Fruit fly (Drosophila melanogaster) whole organism, embryonic: Measurements from ENCODE around the gene Zif.

Experiments used
- B-H2 ChIP-seq: fragments of 200-800 bp; sonication (Bioruptor generic); optimal IDR thresholded peaks from 2 replicates; lab custom pipeline; 2018; ENCODE audit warnings: missing biosample characterization, mild to moderate bottlenecking, missing genetic modification characterization
- CG10654 ChIP-seq: fragments of 200-800 bp; sonication (Bioruptor generic); optimal IDR thresholded peaks from 2 replicates; lab custom pipeline; 2016; ENCODE audit warnings: missing biosample characterization, missing genetic modification characterization
- CG10959 ChIP-seq: fragments of 200-800 bp; sonication (Bioruptor generic); IDR thresholded peaks from 2 replicates; pipeline ENCODE4 v1.3.6; 2022; ENCODE audit warnings: missing biosample characterization, missing genetic modification characterization
- CG11723 ChIP-seq: fragments of 200-800 bp; sonication (Bioruptor generic); optimal IDR thresholded peaks from 2 replicates; lab custom pipeline; 2017; ENCODE audit warnings: missing biosample characterization, mild to moderate bottlenecking, missing genetic modification characterization
- CG13775 ChIP-seq: fragments of 200-800 bp; sonication (Bioruptor generic); optimal IDR thresholded peaks from 3 replicates; lab custom pipeline; 2017; ENCODE audit warnings: missing biosample characterization, mild to moderate bottlenecking, missing genetic modification characterization
- CG15479 ChIP-seq: fragments of 200-800 bp; sonication (Bioruptor generic); optimal IDR thresholded peaks from 3 replicates; lab custom pipeline; 2019; ENCODE audit warnings: missing biosample characterization, mild to moderate bottlenecking, missing genetic modification characterization, moderate library complexity
- CG1602 ChIP-seq: fragments of 200-800 bp; sonication (Bioruptor generic); optimal IDR thresholded peaks from 3 replicates; lab custom pipeline; 2016; ENCODE audit warnings: missing biosample characterization, missing genetic modification characterization
- CG1647 ChIP-seq: fragments of 200-800 bp; sonication (Bioruptor generic); optimal IDR thresholded peaks from 3 replicates; lab custom pipeline; 2016; ENCODE audit warnings: missing biosample characterization, missing genetic modification characterization
- CG18599 ChIP-seq: fragments of 200-800 bp; sonication (Bioruptor generic); optimal IDR thresholded peaks from 3 replicates; lab custom pipeline; 2017; ENCODE audit warnings: missing biosample characterization, missing genetic modification characterization, mild to moderate bottlenecking, moderate library complexity, missing genetic modification reagents
- CG2116 ChIP-seq: fragments of 200-800 bp; sonication (Bioruptor generic); optimal IDR thresholded peaks from 3 replicates; lab custom pipeline; 2018; ENCODE audit warnings: missing biosample characterization, mild to moderate bottlenecking, missing genetic modification characterization
- CG2875 ChIP-seq: fragments of 200-800 bp; sonication (Bioruptor generic); optimal IDR thresholded peaks from 2 replicates; lab custom pipeline; 2017; ENCODE audit warnings: missing biosample characterization, mild to moderate bottlenecking, missing genetic modification characterization, missing genetic modification reagents
- CG31365 ChIP-seq: fragments of 200-800 bp; sonication (Bioruptor generic); optimal IDR thresholded peaks from 2 replicates; lab custom pipeline; 2018; ENCODE audit warnings: missing biosample characterization, mild to moderate bottlenecking, missing genetic modification characterization
- CG3163 ChIP-seq: fragments of 200-800 bp; sonication (Bioruptor generic); optimal IDR thresholded peaks from 3 replicates; lab custom pipeline; 2016; ENCODE audit warnings: missing biosample characterization, missing genetic modification characterization
- CG3407 ChIP-seq: fragments of 200-800 bp; sonication (Bioruptor generic); optimal IDR thresholded peaks from 2 replicates; lab custom pipeline; 2018; ENCODE audit warnings: missing biosample characterization, mild to moderate bottlenecking, missing genetic modification characterization
- CG7357 ChIP-seq: fragments of 200-800 bp; sonication (Bioruptor generic); IDR thresholded peaks from 3 replicates; pipeline ENCODE4 v1.3.6; 2022; ENCODE audit warnings: missing biosample characterization, missing genetic modification characterization
- CG7987 ChIP-seq: fragments of 200-800 bp; sonication (Bioruptor generic); optimal IDR thresholded peaks from 2 replicates; lab custom pipeline; 2018; ENCODE audit warnings: missing biosample characterization, mild to moderate bottlenecking, missing genetic modification characterization, moderate library complexity
- CG9215 ChIP-seq: fragments of 200-800 bp; sonication (Bioruptor generic); IDR thresholded peaks from 2 replicates; pipeline ENCODE4 v1.3.6; 2022; ENCODE audit warnings: missing biosample characterization, missing genetic modification characterization
- CG9609 ChIP-seq: fragments of 200-800 bp; sonication (Bioruptor generic); optimal IDR thresholded peaks from 3 replicates; lab custom pipeline; 2016; ENCODE audit warnings: missing biosample characterization, missing genetic modification characterization
- CG9876 ChIP-seq: fragments of 200-800 bp; sonication (Bioruptor generic); optimal IDR thresholded peaks from 2 replicates; lab custom pipeline; 2016; ENCODE audit warnings: missing biosample characterization, missing genetic modification characterization
- Dad ChIP-seq: fragments of 200-800 bp; sonication (Bioruptor generic); optimal IDR thresholded peaks from 3 replicates; lab custom pipeline; 2016; ENCODE audit warnings: missing biosample characterization, missing genetic modification characterization
- Deaf1 ChIP-seq: fragments of 200-800 bp; optimal IDR thresholded peaks from 3 replicates; lab custom pipeline; 2019; ENCODE audit warnings: missing biosample characterization, mild to moderate bottlenecking, missing genetic modification characterization, moderate library complexity
- Doc2 ChIP-seq: fragments of 200-800 bp; sonication (Bioruptor generic); IDR thresholded peaks from 2 replicates; pipeline ENCODE4 v1.3.6; 2022; ENCODE audit warnings: missing biosample characterization, missing genetic modification characterization
- Dref ChIP-seq: fragments of 200-800 bp; sonication (Bioruptor generic); IDR thresholded peaks from 2 replicates; pipeline ENCODE4 v1.3.6; 2022; ENCODE audit warnings: missing biosample characterization, missing genetic modification characterization
- Ets97D ChIP-seq: fragments of 200-800 bp; sonication (Bioruptor generic); optimal IDR thresholded peaks from 3 replicates; lab custom pipeline; 2016; ENCODE audit warnings: missing biosample characterization, missing genetic modification characterization
- Fer2 ChIP-seq: fragments of 200-800 bp; sonication (Bioruptor generic); optimal IDR thresholded peaks from 2 replicates; lab custom pipeline; 2018; ENCODE audit warnings: missing biosample characterization, mild to moderate bottlenecking, missing genetic modification characterization, moderate library complexity
- Hr39 ChIP-seq: fragments of >200 bp; optimal IDR thresholded peaks from 2 replicates; lab custom pipeline; 2017
- NC2β ChIP-seq: fragments of 200-800 bp; sonication (Bioruptor generic); optimal IDR thresholded peaks from 2 replicates; lab custom pipeline; 2016; ENCODE audit warnings: missing biosample characterization, missing genetic modification characterization
- NK7.1 ChIP-seq: fragments of 200-800 bp; sonication (Bioruptor generic); optimal IDR thresholded peaks from 3 replicates; lab custom pipeline; 2016; ENCODE audit warnings: missing biosample characterization, missing genetic modification characterization
- Nf-YA ChIP-seq: fragments of 200-800 bp; sonication (Bioruptor generic); IDR thresholded peaks from 2 replicates; pipeline ENCODE4 v1.3.6; 2022; ENCODE audit warnings: missing biosample characterization, missing genetic modification characterization
- Optix ChIP-seq: fragments of 200-800 bp; sonication (Bioruptor generic); IDR thresholded peaks from 3 replicates; pipeline ENCODE4 v1.3.6; 2022; ENCODE audit warnings: missing biosample characterization, missing genetic modification characterization
- Sin3A ChIP-seq: fragments of >200 bp; optimal IDR thresholded peaks from 2 replicates; lab custom pipeline; 2018
- Sry-β ChIP-seq: fragments of 200-800 bp; sonication (Bioruptor generic); optimal IDR thresholded peaks from 2 replicates; lab custom pipeline; 2018; ENCODE audit warnings: missing biosample characterization, mild to moderate bottlenecking, missing genetic modification characterization, moderate library complexity
- Usf ChIP-seq: fragments of 200-800 bp; sonication (Bioruptor generic); optimal IDR thresholded peaks from 2 replicates; lab custom pipeline; 2017; ENCODE audit warnings: missing genotype, missing biosample characterization, missing genetic modification characterization
- ato ChIP-seq: fragments of 200-800 bp; sonication (Bioruptor generic); IDR thresholded peaks from 2 replicates; pipeline ENCODE4 v1.3.6; 2022; ENCODE audit warnings: missing biosample characterization, missing genetic modification characterization; ENCODE audit not compliant: partially characterized antibody
- bigmax ChIP-seq: fragments of 200-800 bp; sonication (Bioruptor generic); optimal IDR thresholded peaks from 2 replicates; lab custom pipeline; 2018; ENCODE audit warnings: missing biosample characterization, mild to moderate bottlenecking, missing genetic modification characterization
- cad ChIP-seq: fragments of >200 bp; optimal IDR thresholded peaks from 2 replicates; lab custom pipeline; 2017; ENCODE audit warnings: missing biosample characterization, missing genetic modification characterization
- chinmo ChIP-seq: fragments of 200-800 bp; sonication (Bioruptor generic); IDR thresholded peaks from 4 replicates; pipeline ENCODE4 v1.3.6; 2022; ENCODE audit warnings: missing biosample characterization, missing genetic modification characterization; ENCODE audit not compliant: partially characterized antibody
- cwo ChIP-seq: fragments of 200-800 bp; sonication (Bioruptor generic); optimal IDR thresholded peaks from 3 replicates; lab custom pipeline; 2017; ENCODE audit warnings: missing biosample characterization, missing genetic modification characterization, mild to moderate bottlenecking, moderate library complexity, missing genetic modification reagents
- dysf ChIP-seq: fragments of 200-800 bp; sonication (Bioruptor generic); IDR thresholded peaks from 3 replicates; pipeline ENCODE4 v1.3.6; 2022; ENCODE audit warnings: missing biosample characterization, missing genetic modification characterization
- fd64A ChIP-seq: fragments of 200-800 bp; sonication (Bioruptor generic); optimal IDR thresholded peaks from 3 replicates; lab custom pipeline; 2018; ENCODE audit warnings: missing biosample characterization, mild to moderate bottlenecking, missing genetic modification characterization
- inv ChIP-seq: fragments of 200-800 bp; sonication (Bioruptor generic); IDR thresholded peaks from 2 replicates; pipeline ENCODE4 v1.3.6; 2022; ENCODE audit warnings: missing biosample characterization, missing genetic modification characterization; ENCODE audit not compliant: partially characterized antibody
- knrl ChIP-seq: fragments of 200-800 bp; sonication (Bioruptor generic); IDR thresholded peaks from 3 replicates; pipeline ENCODE4 v1.3.6; 2022; ENCODE audit warnings: missing biosample characterization, missing genetic modification characterization; ENCODE audit not compliant: partially characterized antibody
- lilli ChIP-seq: fragments of 200-800 bp; sonication (Bioruptor generic); optimal IDR thresholded peaks from 3 replicates; lab custom pipeline; 2016; ENCODE audit warnings: missing biosample characterization, missing genetic modification characterization
- mam ChIP-seq: fragments of 200-800 bp; sonication (Bioruptor generic); optimal IDR thresholded peaks from 3 replicates; lab custom pipeline; 2016; ENCODE audit warnings: missing biosample characterization, missing genetic modification characterization
- mld ChIP-seq: fragments of 200-800 bp; sonication (Bioruptor generic); IDR thresholded peaks from 3 replicates; pipeline ENCODE4 v1.3.6; 2022; ENCODE audit warnings: missing biosample characterization, missing genetic modification characterization; ENCODE audit not compliant: partially characterized antibody
- nerfin-1 ChIP-seq: fragments of 200-800 bp; sonication (Bioruptor generic); optimal IDR thresholded peaks from 3 replicates; lab custom pipeline; 2019; ENCODE audit warnings: missing biosample characterization, mild to moderate bottlenecking, missing genetic modification characterization, moderate library complexity
- oc ChIP-seq: fragments of 200-800 bp; sonication (Bioruptor generic); optimal IDR thresholded peaks from 2 replicates; lab custom pipeline; 2018; ENCODE audit warnings: missing biosample characterization, mild to moderate bottlenecking, missing genetic modification characterization, moderate library complexity
- repo ChIP-seq: fragments of 200-800 bp; sonication (Bioruptor generic); optimal IDR thresholded peaks from 2 replicates; lab custom pipeline; 2016; ENCODE audit warnings: missing biosample characterization, missing genetic modification characterization
- sisA ChIP-seq: fragments of 200-800 bp; sonication (Bioruptor generic); IDR thresholded peaks from 2 replicates; pipeline ENCODE4 v1.3.6; 2022; ENCODE audit warnings: missing biosample characterization, missing genetic modification characterization
- sqz ChIP-seq: fragments of 200-800 bp; sonication (Bioruptor generic); optimal IDR thresholded peaks from 3 replicates; lab custom pipeline; 2018; ENCODE audit warnings: missing biosample characterization, mild to moderate bottlenecking, missing genetic modification characterization
- unc-4 ChIP-seq: fragments of 200-800 bp; sonication (Bioruptor generic); IDR thresholded peaks from 2 replicates; pipeline ENCODE4 v1.3.6; 2022; ENCODE audit warnings: missing biosample characterization, missing genetic modification characterization; ENCODE audit not compliant: partially characterized antibody

The Zif gene

dm6 chr3R:6416242-6416641 is 40.6 kb upstream of the Zif start (continued):
- TF ChIP-seq CG7987, result peak; percentile 42
- peak; percentile 85 for TF ChIP-seq dysf (GFP tag; lab: Robert Waterston, UW)
- no peak for TF ChIP-seq ato (GFP tag; lab: Robert Waterston, UW)
- peak; percentile 58 for TF ChIP-seq CG10959 (GFP tag; lab: Robert Waterston, UW)
- peak; percentile 75 for TF ChIP-seq mam (GFP tag; lab: Kevin White, UChicago)
- no peak for TF ChIP-seq cad (GFP tag; lab: Kevin White, UChicago)
- TF ChIP-seq Usf, result peak; percentile 51
- TF ChIP-seq CG15479 (GFP tag; lab: Kevin White, UChicago), result no peak
- TF ChIP-seq Hr39 (lab: Kevin White, UChicago), result no peak
- TF ChIP-seq unc-4 (GFP tag; lab: Robert Waterston, UW), result no peak
- TF ChIP-seq NC2β (GFP tag; lab: Kevin White, UChicago), result peak; percentile 34
- peak; percentile 78 for TF ChIP-seq sisA (GFP tag; lab: Robert Waterston, UW)
- peak; percentile 54 for TF ChIP-seq CG13775
- TF ChIP-seq inv (GFP tag; lab: Robert Waterston, UW), result no peak
- no peak for TF ChIP-seq knrl (GFP tag; lab: Robert Waterston, UW)
- TF ChIP-seq NK7.1, result peak; percentile 76
- TF ChIP-seq CG9215 (GFP tag; lab: Robert Waterston, UW), result peak; percentile 72
- no peak for TF ChIP-seq chinmo (GFP tag; lab: Robert Waterston, UW)
- TF ChIP-seq CG1602, result peak; percentile 54
- TF ChIP-seq Nf-YA (GFP tag; lab: Robert Waterston, UW), result peak; percentile 64; the same call in 1 of the 2 replicates
- peak; percentile 61 for TF ChIP-seq Deaf1 (tag; lab: Kevin White, UChicago)
- no peak for TF ChIP-seq bigmax (GFP tag; lab: Kevin White, UChicago)
- TF ChIP-seq CG10654 (GFP tag; lab: Kevin White, UChicago), result peak; percentile 71
- TF ChIP-seq Optix (GFP tag; lab: Robert Waterston, UW), result peak; percentile 77; the same call in 2 of the 3 replicates
- TF ChIP-seq sqz (GFP tag; lab: Kevin White, UChicago), result no peak
- peak; percentile 78 for TF ChIP-seq Dad
- peak; percentile 44; the same call in 1 of the 2 replicates for TF ChIP-seq Doc2 (GFP tag; lab: Robert Waterston, UW)
- peak; percentile 46 for TF ChIP-seq CG1647 (GFP tag; lab: Kevin White, UChicago)
- TF ChIP-seq CG9876 (GFP tag; lab: Kevin White, UChicago), result peak; percentile 59
- TF ChIP-seq CG9609 (GFP tag; lab: Kevin White, UChicago), result peak; percentile 71
- peak; percentile 63 for TF ChIP-seq Fer2 (tag; lab: Kevin White, UChicago)
- no peak for TF ChIP-seq fd64A
- TF ChIP-seq oc (tag; lab: Kevin White, UChicago), result peak; percentile 3
- TF ChIP-seq cwo (GFP tag; lab: Kevin White, UChicago), result peak; percentile 85
- TF ChIP-seq mld (GFP tag; lab: Robert Waterston, UW), result no peak
- peak; percentile 22 for TF ChIP-seq nerfin-1
- peak; percentile 60 for TF ChIP-seq CG31365
- peak; percentile 52 for TF ChIP-seq CG2875
- peak; percentile 85 for TF ChIP-seq lilli (GFP tag; lab: Kevin White, UChicago)
- TF ChIP-seq CG3163 (GFP tag; lab: Kevin White, UChicago), result peak; percentile 32
- peak; percentile 35 for TF ChIP-seq CG11723
- TF ChIP-seq B-H2 (GFP tag; lab: Kevin White, UChicago), result peak; percentile 47
- TF ChIP-seq CG7357, result peak; percentile 79
- TF ChIP-seq CG18599 (GFP tag; lab: Kevin White, UChicago), result peak; percentile 97
- TF ChIP-seq CG3407, result peak; percentile 35
- no peak for TF ChIP-seq Sin3A (lab: Kevin White, UChicago)
- TF ChIP-seq Sry-β, result no peak
- peak; percentile 22 for TF ChIP-seq Ets97D (GFP tag; lab: Kevin White, UChicago)
- peak; percentile 33 for TF ChIP-seq repo (GFP tag; lab: Kevin White, UChicago)
- TF ChIP-seq CG2116, result peak; percentile 30
- TF ChIP-seq Dref, result no peak
